Worm (Caenorhabditis elegans) whole organism, L1 larva: ENCODE data around the gene sel-1.

ENCODE experiments used
- C04F5.9 ChIP-seq: sonication (generic microtip); optimal IDR thresholded peaks from 2 replicates; lab custom pipeline; 2016; ENCODE audit warnings: missing genetic modification characterization, missing compliant biosample characterization
- aha-1 ChIP-seq: fragments of 150-350 bp; optimal IDR thresholded peaks from 2 replicates; lab custom pipeline; 2014; ENCODE audit warnings: missing biosample characterization, missing genetic modification characterization
- blmp-1 ChIP-seq: fragments of 150-350 bp; optimal IDR thresholded peaks from 2 replicates; lab custom pipeline; 2014; ENCODE audit warnings: missing biosample characterization, missing genetic modification characterization
- ces-1 ChIP-seq: fragments of 150-350 bp; optimal IDR thresholded peaks from 2 replicates; lab custom pipeline; 2014; ENCODE audit warnings: missing biosample characterization, missing genetic modification reagents, missing genetic modification characterization
- dpl-1 ChIP-seq, 3 experiments: fragments of 150-350 bp in 2 of 3; sonication (generic microtip) in 1 of 3; optimal IDR thresholded peaks; 2 replicates each; lab custom pipeline; 2014 to 2017; ENCODE audit warnings: missing biosample characterization in 3 of 3, missing genetic modification characterization in 3 of 3, missing genetic modification reagents in 3 of 3
- efl-1 ChIP-seq, 4 experiments: fragments of 150-350 bp; optimal IDR thresholded peaks in 3 of 4; peaks in 1 of 4; 1 replicate in 1 of 4; 2 replicates in 3 of 4; lab custom pipeline; 2014; ENCODE audit warnings: missing biosample characterization in 2 of 4, missing genetic modification characterization in 2 of 4, missing genetic modification reagents in 2 of 4
- egl-13 ChIP-seq: sonication (generic microtip); optimal IDR thresholded peaks from 2 replicates; lab custom pipeline; 2016; ENCODE audit warnings: missing genotype, missing genetic modification reagents, missing genetic modification characterization, missing compliant biosample characterization
- elt-3 ChIP-seq, 6 experiments: fragments of 150-350 bp in 1 of 6; sonication (generic microtip); optimal IDR thresholded peaks; 2 replicates each; lab custom pipeline; 2017 to 2018; ENCODE audit warnings: missing biosample characterization in 6 of 6, missing genetic modification characterization in 6 of 6, inconsistent platforms in 1 of 6
- fkh-8 ChIP-seq: sonication (generic microtip); optimal IDR thresholded peaks from 2 replicates; lab custom pipeline; 2016; ENCODE audit warnings: mild to moderate bottlenecking, missing genetic modification characterization, missing compliant biosample characterization
- grh-1 ChIP-seq: fragments of 200-800 bp; sonication (Bioruptor generic); IDR thresholded peaks from 2 replicates; pipeline ENCODE4 v1.3.6; 2022; ENCODE audit warnings: missing genetic modification reagents, missing genetic modification characterization, missing compliant biosample characterization
- hpl-2 ChIP-seq: fragments of 150-350 bp; optimal IDR thresholded peaks from 2 replicates; lab custom pipeline; 2014; ENCODE audit warnings: missing biosample characterization, missing genetic modification reagents, missing genetic modification characterization
- irx-1 ChIP-seq: sonication (generic microtip); optimal IDR thresholded peaks from 2 replicates; lab custom pipeline; 2016; ENCODE audit warnings: missing genetic modification characterization, missing compliant biosample characterization
- isw-1 ChIP-seq: fragments of 200-800 bp; sonication (Bioruptor generic); IDR thresholded peaks from 2 replicates; pipeline ENCODE4 v1.3.6; 2022; ENCODE audit warnings: missing genetic modification characterization, missing compliant biosample characterization
- lin-13 ChIP-seq: fragments of 150-350 bp; optimal IDR thresholded peaks from 2 replicates; lab custom pipeline; 2014; ENCODE audit warnings: missing biosample characterization, missing genetic modification reagents, missing genetic modification characterization
- lin-14 ChIP-seq: fragments of 200-800 bp; sonication (Bioruptor generic); optimal IDR thresholded peaks from 2 replicates; lab custom pipeline; 2018; ENCODE audit warnings: mild to moderate bottlenecking, missing genetic modification characterization, moderate library complexity, missing compliant biosample characterization
- lin-15B ChIP-seq: fragments of 150-350 bp; sonication (generic microtip); optimal IDR thresholded peaks from 3 replicates; lab custom pipeline; 2014; ENCODE audit warnings: missing biosample characterization, missing genetic modification characterization
- lir-3 ChIP-seq: sonication (generic microtip); optimal IDR thresholded peaks from 2 replicates; lab custom pipeline; 2016; ENCODE audit warnings: mild to moderate bottlenecking, missing genetic modification characterization, moderate library complexity, missing compliant biosample characterization; ENCODE audit not compliant: poor library complexity
- lsy-2 ChIP-seq, 2 experiments: fragments of 150-350 bp; optimal IDR thresholded peaks; 2 replicates each; lab custom pipeline; 2014; ENCODE audit warnings: missing biosample characterization in 2 of 2, missing genetic modification characterization in 2 of 2
- mdl-1 ChIP-seq, 2 experiments: fragments of 150-350 bp; optimal IDR thresholded peaks; 2 replicates each; lab custom pipeline; 2014 to 2017; ENCODE audit warnings: missing biosample characterization in 2 of 2, missing genetic modification characterization in 2 of 2, inconsistent platforms in 1 of 2
- mep-1 ChIP-seq: fragments of 150-350 bp; optimal IDR thresholded peaks from 2 replicates; lab custom pipeline; 2014; ENCODE audit warnings: missing biosample characterization, missing genetic modification characterization
- nhr-11 ChIP-seq: fragments of 150-350 bp; optimal IDR thresholded peaks from 2 replicates; lab custom pipeline; 2014; ENCODE audit warnings: missing biosample characterization, missing genetic modification characterization
- nhr-12 ChIP-seq: sonication (generic microtip); optimal IDR thresholded peaks from 2 replicates; lab custom pipeline; 2017; ENCODE audit warnings: missing biosample characterization, missing genetic modification characterization
- nhr-20 ChIP-seq: sonication (generic microtip); optimal IDR thresholded peaks from 2 replicates; lab custom pipeline; 2016; ENCODE audit warnings: mild to moderate bottlenecking, missing genetic modification characterization, missing compliant biosample characterization
- nhr-28 ChIP-seq: fragments of 150-350 bp; optimal IDR thresholded peaks from 2 replicates; lab custom pipeline; 2014; ENCODE audit warnings: missing biosample characterization, missing genetic modification characterization
- nhr-47 ChIP-seq: sonication (generic microtip); optimal IDR thresholded peaks from 2 replicates; lab custom pipeline; 2016; ENCODE audit warnings: mild to moderate bottlenecking, missing genetic modification characterization, moderate library complexity, missing compliant biosample characterization
- nhr-71 ChIP-seq: sonication (generic microtip); optimal IDR thresholded peaks from 2 replicates; lab custom pipeline; 2016; ENCODE audit warnings: mild to moderate bottlenecking, missing genetic modification characterization, moderate library complexity, missing compliant biosample characterization
- nhr-76 ChIP-seq: sonication (generic microtip); optimal IDR thresholded peaks from 2 replicates; lab custom pipeline; 2017; ENCODE audit warnings: missing biosample characterization, missing genetic modification characterization
- nhr-77 ChIP-seq: fragments of 150-350 bp; optimal IDR thresholded peaks from 2 replicates; lab custom pipeline; 2014; ENCODE audit warnings: missing biosample characterization, missing genetic modification characterization
- nhr-84 ChIP-seq: sonication (generic microtip); optimal IDR thresholded peaks from 2 replicates; lab custom pipeline; 2017; ENCODE audit warnings: missing biosample characterization, missing genetic modification characterization
- nhr-85 ChIP-seq: sonication (generic microtip); peaks from one replicate; lab custom pipeline; 2016; ENCODE audit warnings: missing genetic modification characterization, inconsistent platforms, missing compliant biosample characterization
- rnt-1 ChIP-seq: sonication (generic microtip); optimal IDR thresholded peaks from 2 replicates; lab custom pipeline; 2016; ENCODE audit warnings: mild to moderate bottlenecking, missing genetic modification characterization, moderate library complexity, missing compliant biosample characterization
- skn-1 ChIP-seq: fragments of 150-350 bp; optimal IDR thresholded peaks from 2 replicates; lab custom pipeline; 2014; ENCODE audit warnings: missing biosample characterization, missing genetic modification characterization
- snpc-4 ChIP-seq: fragments of 150-350 bp; optimal IDR thresholded peaks from 2 replicates; lab custom pipeline; 2014; ENCODE audit warnings: missing biosample characterization, missing genetic modification characterization
- snu-23 ChIP-seq: sonication (generic microtip); optimal IDR thresholded peaks from 2 replicates; lab custom pipeline; 2016; ENCODE audit warnings: missing genetic modification characterization, missing compliant biosample characterization
- sptf-1 ChIP-seq: fragments of 150-350 bp; optimal IDR thresholded peaks from 2 replicates; lab custom pipeline; 2014; ENCODE audit warnings: missing biosample characterization, missing genetic modification characterization
- sup-37 ChIP-seq: fragments of 200-800 bp; sonication (Bioruptor generic); optimal IDR thresholded peaks from 2 replicates; lab custom pipeline; 2018; ENCODE audit warnings: mild to moderate bottlenecking, missing genetic modification characterization, missing compliant biosample characterization
- tbx-2 ChIP-seq: sonication (generic microtip); optimal IDR thresholded peaks from 2 replicates; lab custom pipeline; 2016; ENCODE audit warnings: missing genetic modification characterization, missing compliant biosample characterization
- unc-130 ChIP-seq: fragments of 150-350 bp; optimal IDR thresholded peaks from 2 replicates; lab custom pipeline; 2017; ENCODE audit warnings: missing biosample characterization, missing genetic modification characterization, inconsistent platforms
- unc-62 ChIP-seq: fragments of 150-350 bp; optimal IDR thresholded peaks from 2 replicates; lab custom pipeline; 2014; ENCODE audit warnings: missing biosample characterization, missing genetic modification reagents, missing genetic modification characterization
- vab-15 ChIP-seq: sonication (generic microtip); optimal IDR thresholded peaks from 2 replicates; lab custom pipeline; 2017; ENCODE audit warnings: missing genotype, mild to moderate bottlenecking, missing genetic modification characterization, missing compliant biosample characterization
- zag-1 ChIP-seq: fragments of 150-350 bp; optimal IDR thresholded peaks from 2 replicates; lab custom pipeline; 2014; ENCODE audit warnings: missing biosample characterization, missing genetic modification characterization
- ztf-11 ChIP-seq, 2 experiments: sonication (generic microtip); optimal IDR thresholded peaks; 2 replicates each; lab custom pipeline; 2016 to 2017; ENCODE audit warnings: missing genetic modification characterization in 2 of 2, missing biosample characterization in 1 of 2, missing compliant biosample characterization in 1 of 2

Gene sel-1

ce11 chrV:12533635-12534150 lies 26.8 kb upstream of the sel-1 start:
- TF ChIP-seq dpl-1 (GFP tag; optimal IDR thresholded peaks at IDR 0.05; lab: Kevin White, UChicago) (no peak), mdl-1 (tag; optimal IDR thresholded peaks at IDR 0.05; lab: Kevin White, UChicago) (no peak), nhr-47 (no peak), skn-1 (tag; lab: Kevin White, UChicago) (no peak), fkh-8 (no peak), nhr-77 (tag; lab: Kevin White, UChicago) (no peak), nhr-28 (tag; lab: Kevin White, UChicago) (no peak), hpl-2 (no peak), nhr-11 (tag; lab: Kevin White, UChicago) (no peak), elt-3 (tag; optimal IDR thresholded peaks at IDR 0.05; lab: Kevin White, UChicago) (peak in 5 of 6 experiments; percentile 63 to 86 (median 80)), nhr-85 (tag; lab: Kevin White, UChicago) (peak; percentile 75), unc-130 (tag; lab: Kevin White, UChicago) (no peak), zag-1 (tag; lab: Kevin White, UChicago) (no peak), blmp-1 (tag; lab: Kevin White, UChicago) (peak; percentile 92), lin-14 (peak; percentile 49), lin-13 (GFP tag; lab: Kevin White, UChicago) (no peak), sup-37 (GFP tag; lab: Kevin White, UChicago) (no peak), rnt-1 (tag; lab: Kevin White, UChicago) (peak; percentile 7), irx-1 (tag; lab: Kevin White, UChicago) (no peak), snpc-4 (no peak), lin-15B (tag; lab: Kevin White, UChicago) (no peak), efl-1 (optimal IDR thresholded peaks at IDR 0.05; lab: Kevin White, UChicago) (no peak), efl-1 (GFP tag; optimal IDR thresholded peaks at IDR 0.05 in 1 of 2; lab: Kevin White, UChicago) (peak in 1 of 2 experiments; percentile 22), nhr-20 (peak; percentile 23), lsy-2 (tag; optimal IDR thresholded peaks at IDR 0.05; lab: Kevin White, UChicago) (no peak), ztf-11 (tag; optimal IDR thresholded peaks at IDR 0.05; lab: Kevin White, UChicago) (no peak), lir-3 (no peak), nhr-76 (no peak)

DNA sequence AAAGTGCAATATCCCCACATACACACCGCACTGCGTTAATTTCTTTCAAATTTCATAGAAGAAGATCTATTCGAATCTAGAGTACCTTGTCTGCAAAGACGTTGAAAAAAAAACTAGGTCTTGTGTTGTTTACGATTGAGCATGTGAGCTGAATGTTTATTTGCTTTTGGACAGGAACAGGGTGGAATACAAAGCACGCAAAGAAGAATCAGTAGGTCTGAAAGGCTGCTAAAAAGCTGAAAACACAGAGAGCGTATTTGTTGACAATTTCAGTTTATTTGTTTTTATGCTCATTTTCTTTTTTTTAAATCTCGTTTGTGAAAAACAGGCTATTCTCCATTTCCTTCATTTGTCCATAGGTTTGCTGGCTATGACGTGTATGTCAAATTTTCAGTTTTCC lies 25.6 kb upstream of the sel-1 start:
- no peak for TF ChIP-seq aha-1 (tag; lab: Kevin White, UChicago)
- no peak for TF ChIP-seq egl-13 (tag; lab: Kevin White, UChicago)
- no peak for TF ChIP-seq hpl-2
- no peak for TF ChIP-seq C04F5.9
- no peak for TF ChIP-seq sptf-1 (tag; lab: Kevin White, UChicago)
- TF ChIP-seq skn-1 (tag; lab: Kevin White, UChicago): no peak
- no peak for TF ChIP-seq tbx-2 (tag; lab: Kevin White, UChicago)
- no peak for TF ChIP-seq nhr-85 (tag; lab: Kevin White, UChicago)

DNA sequence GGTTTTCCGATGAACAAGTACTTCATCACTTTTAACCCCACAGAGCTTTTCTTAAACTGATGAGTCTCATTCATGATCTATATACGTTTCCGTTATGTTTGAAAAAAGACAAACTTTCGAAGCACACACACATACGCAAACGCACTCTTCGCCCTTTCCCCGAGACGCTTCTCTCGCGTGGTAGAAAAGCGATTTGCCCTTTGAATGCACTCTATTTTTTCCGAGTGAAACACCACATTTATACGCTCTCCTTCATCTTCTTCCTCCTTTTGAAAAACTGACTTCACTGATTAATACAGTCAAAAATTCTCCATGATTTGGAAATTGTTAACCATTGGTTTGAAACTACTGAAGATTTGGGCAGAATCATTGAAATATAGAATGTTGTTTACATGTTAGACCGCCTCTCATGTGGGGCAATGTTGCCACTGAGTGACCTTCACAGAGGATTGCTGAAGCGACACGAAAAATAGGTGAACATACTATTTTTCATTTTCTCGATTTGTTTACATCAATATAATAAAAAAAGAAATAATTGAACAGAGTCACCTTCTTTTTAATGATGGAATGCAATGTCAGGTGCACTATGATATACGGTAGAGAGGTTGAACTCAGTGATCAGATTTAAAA lies 24.0 kb upstream of the sel-1 start:
- no peak for TF ChIP-seq mdl-1 (tag; optimal IDR thresholded peaks at IDR 0.05; lab: Kevin White, UChicago)
- peak in 1 of 6 experiments; percentile 26 for TF ChIP-seq elt-3 (tag; optimal IDR thresholded peaks at IDR 0.05; lab: Kevin White, UChicago)
- TF ChIP-seq lin-13 (GFP tag; lab: Kevin White, UChicago): no peak
- peak; percentile 78 for TF ChIP-seq nhr-85 (tag; lab: Kevin White, UChicago)
- no peak for TF ChIP-seq vab-15 (tag; lab: Kevin White, UChicago)
- TF ChIP-seq grh-1 (GFP tag; lab: Robert Waterston, UW): no peak
- no peak for TF ChIP-seq ces-1 (GFP tag; lab: Kevin White, UChicago)
- no peak for TF ChIP-seq unc-62 (GFP tag; lab: Kevin White, UChicago)
- no peak for TF ChIP-seq egl-13 (tag; lab: Kevin White, UChicago)
- peak; percentile 21 for TF ChIP-seq snu-23 (GFP tag; lab: Kevin White, UChicago)
- peak; percentile 59 for TF ChIP-seq lin-14
- TF ChIP-seq isw-1: no peak
- TF ChIP-seq nhr-11 (tag; lab: Kevin White, UChicago): no peak
- TF ChIP-seq blmp-1 (tag; lab: Kevin White, UChicago): peak; percentile 54
- peak; percentile 27 for TF ChIP-seq mep-1
- TF ChIP-seq nhr-12 (tag; lab: Kevin White, UChicago): no peak
- peak; percentile 3 for TF ChIP-seq nhr-71 (tag; lab: Kevin White, UChicago)
- TF ChIP-seq nhr-20: peak; percentile 47
- TF ChIP-seq nhr-84 (tag; lab: Kevin White, UChicago): no peak
- TF ChIP-seq, all 84 proteins: peak for 8
